Worm (Caenorhabditis elegans) whole organism, L4/young adult: Measurements from ENCODE around the gene hrg-2.
A peak's percentile ranks its signal among the peaks of the same experiment; 100 is the strongest.

Source experiments
- W03F9.2 ChIP-seq: fragments of 150-350 bp; optimal IDR thresholded peaks from 2 replicates; lab custom pipeline; 2014; ENCODE audit warnings: missing biosample characterization, missing genetic modification characterization
- dao-5 ChIP-seq: sonication (generic microtip); optimal IDR thresholded peaks from 2 replicates; lab custom pipeline; 2016; ENCODE audit warnings: missing genotype, missing genetic modification characterization, moderate library complexity, missing compliant biosample characterization
- him-1 ChIP-seq: sonication (generic microtip); optimal IDR thresholded peaks from 2 replicates; lab custom pipeline; 2016; ENCODE audit warnings: missing genotype, missing genetic modification reagents, missing genetic modification characterization, missing compliant biosample characterization

The hrg-2 gene

DNA sequence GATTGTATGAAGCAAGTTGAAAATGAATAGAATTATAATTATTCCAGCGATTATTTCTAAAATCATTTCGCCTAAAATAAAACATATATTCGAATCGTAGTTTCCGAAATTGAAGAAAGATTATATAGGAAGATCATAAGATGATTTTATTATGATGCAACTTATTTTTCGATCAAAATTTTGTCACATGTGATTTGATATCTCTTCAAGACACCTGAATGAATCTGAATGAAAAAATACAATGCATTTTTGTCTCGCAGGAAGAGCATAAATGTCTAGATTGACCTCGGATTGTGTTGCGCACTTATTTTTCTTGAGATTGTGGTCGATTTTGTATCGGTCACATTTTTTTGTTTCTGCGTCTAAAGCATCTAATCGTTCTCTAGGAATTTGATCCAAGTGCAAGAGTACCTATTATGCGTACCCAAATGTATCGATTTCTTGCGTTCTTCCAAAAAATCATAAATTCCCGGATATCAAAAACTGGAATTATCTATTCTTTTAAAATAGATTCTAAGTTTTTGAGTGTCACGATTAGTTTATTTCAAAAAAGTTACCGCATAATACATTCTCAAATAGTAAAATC, at the start of gene hrg-2:
TSS of gene hrg-2 (minus strand) at position 98 of the 586 bp plus-strand sequence.
- no peak for TF ChIP-seq W03F9.2
- TF ChIP-seq dao-5 (tag; lab: Kevin White, UChicago) = no peak
- TF ChIP-seq him-1 (tag; lab: Kevin White, UChicago) = no peak

DNA sequence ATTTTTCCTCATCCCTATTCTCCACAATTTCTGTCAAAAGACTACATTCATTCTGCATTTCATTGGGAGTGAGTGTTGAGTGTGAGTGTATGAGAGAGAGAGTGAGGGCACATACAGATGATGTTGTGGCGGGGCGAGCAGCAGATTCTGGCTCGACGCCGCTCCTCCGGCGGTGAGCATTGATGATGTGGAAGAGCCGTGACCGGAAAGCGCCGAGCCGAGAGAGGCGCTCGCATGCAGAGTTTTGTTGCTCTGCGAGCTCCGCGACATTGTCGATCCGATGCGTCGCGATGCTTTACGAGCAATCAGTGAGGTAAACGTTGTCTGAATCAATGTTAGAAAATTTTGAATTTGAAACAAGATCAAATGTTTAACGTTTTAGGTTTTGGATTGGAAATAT, 45.4 kb upstream of the hrg-2 start:
- TF ChIP-seq dao-5 (tag; lab: Kevin White, UChicago) = no peak
- TF ChIP-seq him-1 (tag; lab: Kevin White, UChicago) = peak; percentile 12
- no peak for TF ChIP-seq W03F9.2

DNA sequence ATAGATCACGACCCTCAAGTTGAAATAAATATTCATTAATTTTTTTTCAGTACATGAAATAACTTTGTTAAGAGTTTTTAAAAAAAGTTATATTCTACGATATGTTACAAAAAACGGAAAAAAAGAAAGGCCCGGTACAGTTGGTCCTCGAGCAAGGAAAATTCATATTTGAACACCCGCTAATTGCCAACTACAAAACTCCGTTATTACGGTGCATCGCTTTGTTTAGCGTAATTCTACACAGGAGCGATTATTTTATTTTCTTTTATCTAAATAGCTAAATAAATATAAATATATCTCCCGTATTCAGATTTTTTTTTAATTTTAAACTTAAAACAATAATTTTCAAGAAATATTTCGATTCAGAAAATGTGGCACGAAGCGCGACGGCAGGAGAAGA, 40.1 kb upstream of the hrg-2 start, which contains the start of gene F28C1.1:
TSS of gene F28C1.1 (plus strand) at position 365 of the 400 bp plus-strand sequence.
- TF ChIP-seq dao-5 (tag; lab: Kevin White, UChicago) = no peak
- TF ChIP-seq W03F9.2 = no peak
- TF ChIP-seq him-1 (tag; lab: Kevin White, UChicago) = no peak

DNA sequence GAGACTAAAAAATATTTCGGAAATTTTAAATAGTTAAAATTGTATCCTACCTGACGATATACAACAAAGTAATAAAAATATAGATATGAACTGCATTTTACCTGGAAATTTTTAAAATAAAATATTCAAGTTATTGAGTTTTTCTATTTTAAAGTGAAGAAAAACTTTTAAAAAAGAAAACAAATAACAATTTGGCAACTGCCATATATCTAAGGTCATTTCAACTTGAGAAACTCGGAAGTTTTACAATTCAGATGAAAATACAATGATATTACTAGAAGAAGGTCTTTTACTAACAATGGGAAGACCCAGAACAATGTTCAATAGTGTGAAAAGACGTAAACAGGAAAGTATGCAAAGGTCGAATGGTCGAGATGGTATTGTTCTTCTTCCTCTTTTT, 39.6 kb upstream of the hrg-2 start, which contains the start of gene C54D10.10:
TSS of gene C54D10.10 (minus strand) at position 101 of the 400 bp plus-strand sequence.
- TF ChIP-seq him-1 (tag; lab: Kevin White, UChicago) (no peak), dao-5 (tag; lab: Kevin White, UChicago) (no peak), W03F9.2 (no peak)

DNA sequence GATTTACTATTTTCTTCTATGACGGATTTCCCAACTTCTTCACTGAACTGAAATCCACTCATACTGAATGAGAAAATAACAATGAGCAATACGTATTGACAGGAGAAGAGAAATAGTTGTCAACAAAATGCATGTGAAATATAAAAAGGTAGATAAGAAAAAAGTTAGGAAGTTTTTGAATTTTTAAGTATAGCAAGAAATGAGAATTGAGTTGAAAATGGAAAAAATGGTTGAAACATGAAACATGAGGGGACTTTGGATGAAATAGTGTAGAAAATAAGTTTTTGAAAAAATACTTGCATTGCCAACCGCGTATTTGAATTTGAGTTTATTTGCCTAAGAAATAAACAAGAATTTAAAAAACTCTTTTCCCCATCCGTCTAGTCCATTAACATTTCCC, 36.6 kb upstream of the hrg-2 start, which contains the start of the genes pals-38 and C54D10.9:
TSS of gene pals-38 (minus strand) at position 101 of the 400 bp plus-strand sequence.
TSS of gene C54D10.9 (plus strand) at position 259 of the 400 bp plus-strand sequence.
- TF ChIP-seq him-1 (tag; lab: Kevin White, UChicago) (no peak), W03F9.2 (no peak), dao-5 (tag; lab: Kevin White, UChicago) (no peak)

DNA sequence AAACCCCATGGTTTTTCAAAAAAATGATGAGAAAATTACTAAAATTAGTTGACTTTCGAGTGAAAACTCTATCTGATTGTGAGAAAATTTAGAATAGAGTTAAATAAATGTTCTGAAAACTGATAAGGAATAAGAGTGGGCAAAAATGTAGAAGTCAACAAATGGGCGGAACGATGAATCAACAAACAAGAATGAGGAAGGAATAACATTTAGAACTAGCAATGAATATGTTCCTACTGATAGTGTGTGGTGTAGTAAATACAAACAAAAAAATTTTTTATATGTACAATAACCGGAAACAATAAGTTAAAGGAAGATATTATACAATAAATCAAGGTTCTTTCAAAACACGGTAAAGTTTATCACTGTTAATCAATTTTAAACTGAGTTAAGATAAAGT, 33.4 kb upstream of the hrg-2 start, which contains the start of gene pals-39:
TSS of gene pals-39 (minus strand) at position 101 of the 400 bp plus-strand sequence.
- TF ChIP-seq him-1 (tag; lab: Kevin White, UChicago) (no peak), dao-5 (tag; lab: Kevin White, UChicago) (no peak), W03F9.2 (no peak)

DNA sequence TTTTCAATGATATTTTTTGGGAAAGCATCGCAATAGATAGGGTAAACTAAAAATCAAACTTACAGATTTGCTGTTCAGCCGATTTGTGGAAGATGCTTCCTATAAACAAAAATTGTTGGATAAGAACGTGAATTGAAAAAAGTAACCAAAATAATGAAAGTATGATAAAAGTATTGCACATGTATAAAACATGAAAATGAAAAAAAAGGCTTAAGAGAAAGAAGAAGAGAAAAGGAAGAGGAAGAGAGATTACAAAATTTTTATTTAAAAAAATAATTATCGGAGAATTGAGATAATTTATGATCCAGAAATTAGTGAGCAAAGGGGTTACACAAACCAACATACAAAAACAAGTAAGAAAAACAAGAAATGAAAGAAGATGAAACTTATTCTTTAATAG, 31.1 kb upstream of the hrg-2 start, which contains the start of gene pals-37:
TSS of gene pals-37 (minus strand) at position 101 of the 400 bp plus-strand sequence.
- TF ChIP-seq him-1 (tag; lab: Kevin White, UChicago) (no peak), dao-5 (tag; lab: Kevin White, UChicago) (no peak), W03F9.2 (no peak)

DNA sequence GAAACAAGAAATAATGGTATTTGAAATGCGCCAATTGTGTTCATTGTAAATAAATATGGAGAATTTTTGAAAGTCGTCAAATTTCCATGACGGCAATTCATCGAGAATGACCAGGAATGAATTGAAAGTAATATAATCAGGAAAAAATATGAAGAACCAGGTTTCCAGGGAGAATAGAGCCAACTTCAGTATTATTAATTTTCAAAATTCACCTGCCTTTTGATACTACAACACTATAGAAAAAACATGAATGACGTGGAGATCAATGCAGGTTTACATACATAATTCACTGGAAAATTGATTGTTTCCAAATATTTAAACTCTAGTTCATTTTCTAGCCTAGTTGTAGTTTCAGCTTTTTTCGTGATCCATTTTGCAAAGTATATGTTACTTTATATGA, 23.4 kb upstream of the hrg-2 start, which contains the start of gene srh-25:
TSS of gene srh-25 (minus strand) at position 101 of the 400 bp plus-strand sequence.
- no peak for TF ChIP-seq dao-5 (tag; lab: Kevin White, UChicago)
- TF ChIP-seq W03F9.2 = no peak
- no peak for TF ChIP-seq him-1 (tag; lab: Kevin White, UChicago)

DNA sequence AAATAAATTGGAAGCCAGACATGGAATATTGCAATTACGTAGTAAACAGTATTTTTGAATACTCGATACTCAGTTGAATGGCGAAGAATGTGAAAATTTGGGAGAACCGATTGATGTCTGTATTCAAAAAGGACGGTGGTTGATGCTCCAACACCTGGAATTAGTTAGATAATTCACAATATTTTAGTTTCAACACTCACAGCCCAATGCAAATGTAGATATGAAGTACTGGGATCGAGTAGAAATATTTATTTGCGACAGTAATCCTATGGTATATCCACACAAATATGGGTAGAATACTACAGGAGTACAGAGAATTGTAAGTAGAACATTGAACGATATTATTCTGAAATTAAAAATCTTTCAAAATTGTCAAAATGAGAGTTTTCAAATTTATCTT, 22.8 kb upstream of the hrg-2 start:
- TF ChIP-seq dao-5 (tag; lab: Kevin White, UChicago) (no peak), him-1 (tag; lab: Kevin White, UChicago) (no peak)

DNA sequence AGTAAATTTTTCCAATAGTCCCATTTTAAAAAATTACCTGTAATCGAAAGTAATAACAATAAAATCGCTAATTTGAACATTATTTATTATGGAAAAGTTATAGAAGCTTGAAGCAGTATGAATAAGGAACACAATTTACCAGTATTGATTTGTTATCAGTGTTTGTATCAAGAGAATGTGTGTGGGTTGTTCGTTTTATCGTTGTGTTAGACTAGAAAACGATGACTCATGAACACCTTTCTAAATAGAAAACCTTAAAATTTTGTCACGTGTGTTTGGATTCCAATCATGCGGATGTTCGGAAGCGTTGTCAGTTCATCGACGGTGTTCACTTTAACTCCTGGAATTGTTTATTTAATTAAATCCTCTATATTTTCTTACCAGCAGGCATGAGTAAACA, 21.8 kb upstream of the hrg-2 start, which contains the start of gene C54D10.13:
TSS of gene C54D10.13 (minus strand) at position 179 of the 400 bp plus-strand sequence.
- no peak for TF ChIP-seq W03F9.2
- TF ChIP-seq him-1 (tag; lab: Kevin White, UChicago) = no peak
- TF ChIP-seq dao-5 (tag; lab: Kevin White, UChicago) = no peak

DNA sequence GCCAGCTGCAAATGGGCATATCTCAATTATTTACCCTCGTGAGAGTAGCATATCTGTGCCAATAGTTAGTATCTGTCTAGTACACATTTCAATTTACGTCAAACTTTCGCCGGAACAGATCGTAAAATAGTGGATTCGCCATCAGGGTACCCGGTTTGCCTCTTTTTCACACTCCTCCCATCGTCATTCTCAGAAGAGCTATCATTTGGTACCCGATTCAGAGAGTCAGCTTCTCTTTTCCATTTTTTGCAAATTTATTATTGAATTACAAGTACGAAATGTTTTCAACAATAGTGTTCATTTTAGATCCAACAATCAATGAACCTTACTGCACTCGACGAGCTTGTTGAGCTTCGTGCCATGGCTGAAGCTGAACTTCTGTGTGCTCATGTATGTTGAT, 18.7 kb upstream of the hrg-2 start, which contains the start of gene C54D10.5:
TSS of gene C54D10.5 (plus strand) at position 301 of the 400 bp plus-strand sequence.
- TF ChIP-seq dao-5 (tag; lab: Kevin White, UChicago) = no peak
- TF ChIP-seq him-1 (tag; lab: Kevin White, UChicago) = no peak
- TF ChIP-seq W03F9.2 = no peak

DNA sequence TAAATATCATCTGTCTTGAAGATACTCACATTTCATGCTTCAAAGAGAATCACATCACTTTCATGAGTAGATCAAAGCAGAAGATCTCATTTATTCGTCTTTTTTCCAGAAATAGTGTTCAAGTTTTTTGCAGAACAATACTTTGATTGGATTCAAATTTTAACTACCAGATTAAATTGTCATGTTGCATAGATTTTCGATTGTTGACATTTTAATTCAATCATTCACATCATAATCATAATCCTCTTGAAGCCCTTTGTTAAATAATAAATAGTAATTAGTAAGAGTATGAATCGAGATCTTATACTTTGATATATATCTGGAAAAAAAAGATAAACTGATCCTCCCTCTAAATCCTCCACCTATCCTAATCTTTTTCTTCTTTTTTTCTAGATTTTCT, 17.5 kb upstream of the hrg-2 start:
- no peak for TF ChIP-seq W03F9.2
- no peak for TF ChIP-seq dao-5 (tag; lab: Kevin White, UChicago)

DNA sequence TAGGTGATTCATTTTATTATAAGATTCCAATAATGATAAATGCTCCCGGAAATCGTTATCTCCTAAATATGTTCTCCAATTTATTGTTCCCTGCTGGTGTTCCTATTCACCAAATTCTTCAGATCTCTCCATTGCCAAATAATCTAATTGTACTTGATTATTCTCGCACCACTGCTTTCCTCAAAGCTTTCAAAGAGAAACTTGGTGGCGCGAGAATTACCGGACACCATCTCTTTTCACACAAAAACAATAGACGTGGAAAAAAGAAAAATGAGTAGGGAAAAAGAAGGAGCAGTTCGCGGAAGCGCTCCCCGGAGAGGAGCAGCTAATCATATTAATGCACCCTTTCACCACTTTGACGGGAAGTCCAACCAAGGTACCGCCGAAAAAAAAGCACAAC, 11.0 kb upstream of the hrg-2 start:
- TF ChIP-seq W03F9.2 (no peak), him-1 (tag; lab: Kevin White, UChicago) (no peak), dao-5 (tag; lab: Kevin White, UChicago) (no peak)

DNA sequence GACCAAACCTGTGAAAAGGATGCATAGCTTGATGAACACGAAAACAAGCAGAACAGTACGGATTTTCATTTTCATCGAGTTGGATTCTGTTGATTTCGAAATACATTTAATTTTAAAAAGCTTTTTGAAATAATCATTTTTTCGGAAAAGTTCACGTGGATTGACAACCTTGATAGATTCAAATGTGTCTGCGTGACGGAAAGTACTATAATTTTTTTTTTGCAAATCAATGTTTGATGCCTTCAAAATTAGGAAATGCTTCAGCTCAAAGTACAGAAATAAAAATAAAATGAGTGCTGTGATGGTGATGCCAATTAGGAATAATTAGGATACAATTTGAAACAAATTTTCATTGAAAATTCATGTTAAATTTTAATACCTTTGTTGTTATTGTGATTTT, 10.5 kb upstream of the hrg-2 start, which contains the start of gene C54D10.4:
TSS of gene C54D10.4 (minus strand) at position 101 of the 400 bp plus-strand sequence.
- TF ChIP-seq W03F9.2 = no peak
- TF ChIP-seq him-1 (tag; lab: Kevin White, UChicago) = no peak
- TF ChIP-seq dao-5 (tag; lab: Kevin White, UChicago) = no peak
